Worm (Caenorhabditis elegans) whole organism, L4/young adult: ENCODE data around the gene mcm-5.

Experiments used
- W03F9.2 ChIP-seq: fragments of 150-350 bp; optimal IDR thresholded peaks from 2 replicates; lab custom pipeline; 2014; ENCODE audit warnings: missing biosample characterization, missing genetic modification characterization
- dao-5 ChIP-seq: sonication (generic microtip); optimal IDR thresholded peaks from 2 replicates; lab custom pipeline; 2016; ENCODE audit warnings: missing genotype, missing genetic modification characterization, moderate library complexity, missing compliant biosample characterization
- him-1 ChIP-seq: sonication (generic microtip); optimal IDR thresholded peaks from 2 replicates; lab custom pipeline; 2016; ENCODE audit warnings: missing genotype, missing genetic modification reagents, missing genetic modification characterization, missing compliant biosample characterization

- TF ChIP-seq dao-5 (tag; lab: Kevin White, UChicago) (no peak), him-1 (tag; lab: Kevin White, UChicago) (no peak), W03F9.2 (tag; lab: Kevin White, UChicago) (peak; percentile 69)
Observed at ce11 chrIII:4291216-4291691, at the start of gene mcm-5.
